Fruit fly (Drosophila melanogaster) whole organism, embryonic: Measurements from ENCODE around the gene CG10137.

Experiments used
- Blimp-1 ChIP-seq: fragments of 200-800 bp; sonication (Bioruptor generic); optimal IDR thresholded peaks from 3 replicates; lab custom pipeline; 2018; ENCODE audit warnings: missing biosample characterization, missing genetic modification characterization, mild to moderate bottlenecking, moderate library complexity, missing genetic modification reagents
- CG12104 ChIP-seq: fragments of 200-800 bp; sonication (Bioruptor generic); optimal IDR thresholded peaks from 3 replicates; lab custom pipeline; 2016; ENCODE audit warnings: missing biosample characterization, missing genetic modification characterization
- CG13296 ChIP-seq: fragments of 200-800 bp; sonication (Bioruptor generic); optimal IDR thresholded peaks from 3 replicates; lab custom pipeline; 2018; ENCODE audit warnings: missing biosample characterization, mild to moderate bottlenecking, missing genetic modification characterization
- CG14050 ChIP-seq: fragments of 200-800 bp; sonication (Bioruptor generic); IDR thresholded peaks from 3 replicates; pipeline ENCODE4 v1.3.6; 2022; ENCODE audit warnings: missing biosample characterization, missing genetic modification characterization
- CG1529 ChIP-seq: fragments of 200-800 bp; sonication (Bioruptor generic); optimal IDR thresholded peaks from 3 replicates; lab custom pipeline; 2018; ENCODE audit warnings: missing biosample characterization, missing genetic modification characterization
- CG16863 ChIP-seq: fragments of 200-800 bp; sonication (Bioruptor generic); optimal IDR thresholded peaks from 3 replicates; lab custom pipeline; 2016; ENCODE audit warnings: missing biosample characterization, missing genetic modification characterization
- CG17568 ChIP-seq: fragments of 200-800 bp; sonication (Bioruptor generic); optimal IDR thresholded peaks from 2 replicates; lab custom pipeline; 2018; ENCODE audit warnings: missing biosample characterization, mild to moderate bottlenecking, missing genetic modification characterization, moderate library complexity
- CG2202 ChIP-seq: fragments of 200-800 bp; sonication (Bioruptor generic); optimal IDR thresholded peaks from 2 replicates; lab custom pipeline; 2018; ENCODE audit warnings: missing biosample characterization, mild to moderate bottlenecking, missing genetic modification characterization
- CG30020 ChIP-seq: fragments of 200-800 bp; optimal IDR thresholded peaks from 2 replicates; lab custom pipeline; 2019; ENCODE audit warnings: missing biosample characterization, mild to moderate bottlenecking, missing genetic modification characterization, moderate library complexity
- CG32767 ChIP-seq: fragments of 200-800 bp; sonication (Bioruptor generic); IDR thresholded peaks from 2 replicates; pipeline ENCODE4 v1.3.6; 2022; ENCODE audit warnings: missing biosample characterization, missing genetic modification characterization
- CG32772 ChIP-seq: fragments of 200-800 bp; sonication (Bioruptor generic); IDR thresholded peaks from 2 replicates; pipeline ENCODE4 v1.3.6; 2022; ENCODE audit warnings: missing biosample characterization, missing genetic modification characterization
- CG3407 ChIP-seq: fragments of 200-800 bp; sonication (Bioruptor generic); optimal IDR thresholded peaks from 2 replicates; lab custom pipeline; 2018; ENCODE audit warnings: missing biosample characterization, mild to moderate bottlenecking, missing genetic modification characterization
- CG3995 ChIP-seq: fragments of 200-800 bp; sonication (Bioruptor generic); optimal IDR thresholded peaks from 3 replicates; lab custom pipeline; 2016; ENCODE audit warnings: missing biosample characterization, missing genetic modification characterization
- CG4360 ChIP-seq: fragments of 200-800 bp; sonication (Bioruptor generic); IDR thresholded peaks from 2 replicates; pipeline ENCODE4 v1.3.6; 2022; ENCODE audit warnings: missing biosample characterization, missing genetic modification characterization
- CG4404 ChIP-seq: fragments of 200-800 bp; sonication (Bioruptor generic); IDR thresholded peaks from 2 replicates; pipeline ENCODE4 v1.3.6; 2022; ENCODE audit warnings: missing biosample characterization, missing genetic modification characterization
- CG4617 ChIP-seq: fragments of 200-800 bp; sonication (Bioruptor generic); optimal IDR thresholded peaks from 3 replicates; lab custom pipeline; 2016; ENCODE audit warnings: missing biosample characterization, missing genetic modification characterization, borderline replicate concordance
- CG6689 ChIP-seq: fragments of 200-800 bp; sonication (Bioruptor generic); IDR thresholded peaks from 2 replicates; pipeline ENCODE4 v1.3.6; 2022; ENCODE audit warnings: missing biosample characterization, missing genetic modification characterization
- CG6813 ChIP-seq: fragments of 200-800 bp; sonication (Bioruptor generic); optimal IDR thresholded peaks from 2 replicates; lab custom pipeline; 2017; ENCODE audit warnings: missing biosample characterization, missing genetic modification characterization, mild to moderate bottlenecking, moderate library complexity, missing genetic modification reagents
- CG7839 ChIP-seq: fragments of 200-800 bp; sonication (Bioruptor generic); optimal IDR thresholded peaks from 3 replicates; lab custom pipeline; 2018; ENCODE audit warnings: missing biosample characterization, mild to moderate bottlenecking, missing genetic modification characterization, moderate library complexity
- CG8281 ChIP-seq: fragments of 200-800 bp; sonication (Bioruptor generic); optimal IDR thresholded peaks from 2 replicates; lab custom pipeline; 2018; ENCODE audit warnings: missing biosample characterization, mild to moderate bottlenecking, missing genetic modification characterization, moderate library complexity
- CG8359 ChIP-seq: fragments of 200-800 bp; sonication (Bioruptor generic); optimal IDR thresholded peaks from 2 replicates; lab custom pipeline; 2017; ENCODE audit warnings: missing biosample characterization, mild to moderate bottlenecking, missing genetic modification characterization, borderline replicate concordance
- Dll ChIP-seq: fragments of 200-800 bp; sonication (Bioruptor generic); IDR thresholded peaks from 4 replicates; pipeline ENCODE4 v1.3.6; 2022; ENCODE audit warnings: missing biosample characterization, missing genetic modification characterization; ENCODE audit not compliant: partially characterized antibody
- Drgx ChIP-seq: fragments of 200-800 bp; sonication (Bioruptor generic); IDR thresholded peaks from 2 replicates; pipeline ENCODE4 v1.3.6; 2022; ENCODE audit warnings: missing biosample characterization, missing genetic modification characterization
- Oaz ChIP-seq: fragments of 200-800 bp; sonication (Bioruptor generic); IDR thresholded peaks from 2 replicates; pipeline ENCODE4 v1.3.6; 2022; ENCODE audit warnings: missing biosample characterization, missing genetic modification characterization
- Poxn ChIP-seq: fragments of 200-800 bp; sonication (Bioruptor generic); IDR thresholded peaks from 2 replicates; pipeline ENCODE4 v1.3.6; 2022; ENCODE audit warnings: missing biosample characterization, missing genetic modification characterization
- TFAM ChIP-seq: fragments of 200-800 bp; sonication (Bioruptor generic); optimal IDR thresholded peaks from 2 replicates; lab custom pipeline; 2017; ENCODE audit warnings: missing biosample characterization, missing genetic modification characterization, inconsistent platforms
- Usf ChIP-seq: fragments of 200-800 bp; sonication (Bioruptor generic); optimal IDR thresholded peaks from 2 replicates; lab custom pipeline; 2017; ENCODE audit warnings: missing genotype, missing biosample characterization, missing genetic modification characterization
- ac ChIP-seq: fragments of 200-800 bp; sonication (Bioruptor generic); optimal IDR thresholded peaks from 3 replicates; lab custom pipeline; 2017; ENCODE audit warnings: missing biosample characterization, mild to moderate bottlenecking, missing genetic modification characterization
- al ChIP-seq: fragments of 200-800 bp; sonication (Bioruptor generic); IDR thresholded peaks from 2 replicates; pipeline ENCODE4 v1.3.6; 2022; ENCODE audit warnings: missing biosample characterization, missing genetic modification characterization
- ash1 ChIP-seq: fragments of 200-800 bp; sonication (Bioruptor generic); optimal IDR thresholded peaks from 2 replicates; lab custom pipeline; 2018; ENCODE audit warnings: missing biosample characterization, mild to moderate bottlenecking, missing genetic modification characterization
- bcd ChIP-seq: fragments of 200-800 bp; sonication (Bioruptor generic); optimal IDR thresholded peaks from 2 replicates; lab custom pipeline; 2017; ENCODE audit warnings: missing biosample characterization, mild to moderate bottlenecking, missing genetic modification characterization
- bsh ChIP-seq, 2 experiments: fragments of 200-800 bp; sonication (Bioruptor generic); optimal IDR thresholded peaks; 2 replicates each; lab custom pipeline; 2017 to 2018; ENCODE audit warnings: mild to moderate bottlenecking in 2 of 2, missing biosample characterization in 2 of 2, missing genetic modification characterization in 2 of 2, moderate library complexity in 1 of 2
- croc ChIP-seq: fragments of 200-800 bp; sonication (Bioruptor generic); conservative IDR thresholded peaks from 3 replicates; pipeline ENCODE4 v1.3.6; 2022; ENCODE audit warnings: missing biosample characterization, missing genetic modification characterization
- dmrt99B ChIP-seq: fragments of 200-800 bp; sonication (Bioruptor generic); optimal IDR thresholded peaks from 2 replicates; lab custom pipeline; 2018; ENCODE audit warnings: missing biosample characterization, mild to moderate bottlenecking, missing genetic modification characterization, moderate library complexity
- ftz-f1 ChIP-seq: fragments of 200-800 bp; sonication (Bioruptor generic); optimal IDR thresholded peaks from 2 replicates; lab custom pipeline; 2016; ENCODE audit warnings: missing biosample characterization, missing genetic modification characterization
- kay ChIP-seq: fragments of 200-800 bp; sonication (Bioruptor generic); optimal IDR thresholded peaks from 2 replicates; lab custom pipeline; 2016; ENCODE audit warnings: missing biosample characterization, missing genetic modification characterization
- ken ChIP-seq: fragments of 200-800 bp; sonication (Bioruptor generic); IDR thresholded peaks from 3 replicates; pipeline ENCODE4 v1.3.6; 2022; ENCODE audit warnings: missing biosample characterization, missing genetic modification characterization
- lmd ChIP-seq: fragments of 200-800 bp; sonication (Bioruptor generic); IDR thresholded peaks from 2 replicates; pipeline ENCODE4 v1.3.6; 2022; ENCODE audit warnings: missing biosample characterization, missing genetic modification characterization
- lov ChIP-seq, 2 experiments: fragments of 200-800 bp in 1 of 2; fragments of >200 bp in 1 of 2; sonication (Bioruptor generic) in 1 of 2; IDR thresholded peaks in 1 of 2; optimal IDR thresholded peaks in 1 of 2; 2 replicates in 1 of 2; 3 replicates in 1 of 2; pipeline versions ENCODE4 v1.3.6 to Lab custom; 2017 to 2022; ENCODE audit warnings: missing biosample characterization in 1 of 2, missing genetic modification characterization in 1 of 2
- otp ChIP-seq: fragments of 200-800 bp; sonication (Bioruptor generic); IDR thresholded peaks from 3 replicates; pipeline ENCODE4, ENCODE4 v1.3.6; 2022; ENCODE audit warnings: missing biosample characterization, missing genetic modification characterization
- pnt ChIP-seq: fragments of 200-800 bp; sonication (Bioruptor generic); optimal IDR thresholded peaks from 3 replicates; lab custom pipeline; 2016; ENCODE audit warnings: missing biosample characterization, missing genetic modification characterization
- pros ChIP-seq: fragments of 200-800 bp; sonication (Bioruptor generic); optimal IDR thresholded peaks from 3 replicates; lab custom pipeline; 2019; ENCODE audit warnings: missing biosample characterization, mild to moderate bottlenecking, missing genetic modification characterization, moderate library complexity
- repo ChIP-seq: fragments of 200-800 bp; sonication (Bioruptor generic); optimal IDR thresholded peaks from 2 replicates; lab custom pipeline; 2016; ENCODE audit warnings: missing biosample characterization, missing genetic modification characterization
- rib ChIP-seq: fragments of 200-800 bp; sonication (Bioruptor generic); IDR thresholded peaks from 2 replicates; pipeline ENCODE4 v1.3.6; 2022; ENCODE audit warnings: missing biosample characterization, missing genetic modification characterization
- sens-2 ChIP-seq: fragments of 200-800 bp; sonication (Bioruptor generic); IDR thresholded peaks from 2 replicates; pipeline ENCODE4 v1.3.6; 2022; ENCODE audit warnings: missing biosample characterization, missing genetic modification characterization
- ssp ChIP-seq: fragments of 200-800 bp; sonication (Bioruptor generic); IDR thresholded peaks from 2 replicates; pipeline ENCODE4 v1.3.6; 2022; ENCODE audit warnings: missing biosample characterization, missing genetic modification characterization
- tna ChIP-seq: fragments of 200-800 bp; sonication (Bioruptor generic); IDR thresholded peaks from 2 replicates; pipeline ENCODE4 v1.3.6; 2022; ENCODE audit warnings: missing biosample characterization, missing genetic modification characterization; ENCODE audit not compliant: partially characterized antibody
- ttk ChIP-seq: fragments of 200-800 bp; sonication (Bioruptor generic); IDR thresholded peaks from 2 replicates; pipeline ENCODE4 v2.1.2; 2022; ENCODE audit warnings: missing biosample characterization, missing genetic modification characterization
- usp ChIP-seq: fragments of >200 bp; optimal IDR thresholded peaks from 2 replicates; lab custom pipeline; 2017; ENCODE audit warnings: missing biosample characterization, missing genetic modification characterization
- zfh1 ChIP-seq: fragments of 200-800 bp; sonication (Bioruptor generic); IDR thresholded peaks from 3 replicates; pipeline ENCODE4 v1.3.6; 2022; ENCODE audit warnings: missing biosample characterization, missing genetic modification characterization

CG10137 gene

DNA sequence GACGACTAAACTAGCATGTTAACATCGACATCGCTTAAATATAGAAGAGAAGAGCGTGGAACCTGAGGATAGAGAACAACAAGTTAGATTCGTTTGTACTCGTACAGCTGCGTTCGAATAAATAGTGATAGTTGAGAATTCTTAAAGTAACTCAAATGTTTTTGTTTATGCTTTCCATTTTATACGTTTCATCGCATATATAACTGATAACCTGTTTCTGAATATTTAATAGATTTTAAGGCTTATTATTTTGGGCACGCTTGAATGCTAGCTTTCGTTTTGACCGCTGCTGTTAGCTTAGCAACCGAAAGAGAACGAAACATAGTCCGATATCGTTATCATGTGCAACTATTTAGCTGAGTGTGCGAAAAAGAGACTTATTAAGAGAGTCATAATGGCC is 1.8 kb downstream of the CG10137 start (continued):
- TF ChIP-seq CG3995 (GFP tag; lab: Kevin White, UChicago) (peak; percentile 84), ken (GFP tag; lab: Robert Waterston, UW) (peak; percentile 90), croc (GFP tag; lab: Robert Waterston, UW) (peak; percentile 63; the same call in 2 of the 3 replicates), CG3407 (GFP tag; lab: Kevin White, UChicago) (peak; percentile 69), CG13296 (GFP tag; lab: Kevin White, UChicago) (peak; percentile 98), CG6689 (peak; percentile 92), rib (GFP tag; lab: Robert Waterston, UW) (peak; percentile 98), CG2202 (peak; percentile 49), CG17568 (GFP tag; lab: Kevin White, UChicago) (peak; percentile 92), pros (no peak), Drgx (GFP tag; lab: Robert Waterston, UW) (peak; percentile 99), CG32772 (peak; percentile 93), repo (GFP tag; lab: Kevin White, UChicago) (peak; percentile 85), CG12104 (GFP tag; lab: Kevin White, UChicago) (peak; percentile 91), dmrt99B (peak; percentile 93), CG1529 (GFP tag; lab: Kevin White, UChicago) (peak; percentile 74), CG4404 (GFP tag; lab: Robert Waterston, UW) (peak; percentile 84), al (GFP tag; lab: Robert Waterston, UW) (peak; percentile 97), ash1 (GFP tag; lab: Kevin White, UChicago) (peak; percentile 91), CG14050 (GFP tag; lab: Robert Waterston, UW) (peak; percentile 94), pnt (GFP tag; lab: Kevin White, UChicago) (peak; percentile 62), CG16863 (GFP tag; lab: Kevin White, UChicago) (peak; percentile 89), Poxn (GFP tag; lab: Robert Waterston, UW) (peak; percentile 96), sens-2 (peak; percentile 78), CG4360 (GFP tag; lab: Robert Waterston, UW) (0 out of 2 replicates have a peak, but pooled peaks have one; percentile 31), ftz-f1 (GFP tag; lab: Kevin White, UChicago) (peak; percentile 59), Oaz (GFP tag; lab: Robert Waterston, UW) (peak; percentile 92), otp (GFP tag; lab: Robert Waterston, UW) (peak; percentile 92), ac (peak; percentile 23), Dll (GFP tag; lab: Robert Waterston, UW) (no peak), CG8281 (peak; percentile 80), bsh (GFP tag; optimal IDR thresholded peaks at IDR 0.05; lab: Kevin White, UChicago) (peak; percentile 88 to 96), bcd (peak; percentile 94), tna (GFP tag; lab: Robert Waterston, UW) (no peak), kay (GFP tag; lab: Kevin White, UChicago) (peak; percentile 94), zfh1 (peak; percentile 93), lov (optimal IDR thresholded peaks at IDR 0.05; lab: Kevin White, UChicago) (no peak), lov (GFP tag; IDR thresholded peaks at IDR 0.05; lab: Robert Waterston, UW) (peak; percentile 80; the same call in 2 of the 3 replicates), CG7839 (tag; lab: Kevin White, UChicago) (peak; percentile 98), ssp (GFP tag; lab: Robert Waterston, UW) (peak; percentile 83), CG6813 (GFP tag; lab: Kevin White, UChicago) (peak; percentile 95), usp (GFP tag; lab: Kevin White, UChicago) (no peak), CG32767 (GFP tag; lab: Robert Waterston, UW) (peak; percentile 93), lmd (GFP tag; lab: Robert Waterston, UW) (peak; percentile 96), ttk (GFP tag; lab: Robert Waterston, UW) (peak; percentile 84), TFAM (peak; percentile 51), Blimp-1 (GFP tag; lab: Kevin White, UChicago) (peak; percentile 82), CG30020 (tag; lab: Kevin White, UChicago) (peak; percentile 39), CG4617 (peak; percentile 67), Usf (GFP tag; lab: Kevin White, UChicago) (peak; percentile 94), CG8359 (GFP tag; lab: Kevin White, UChicago) (peak; percentile 62)
